Worm (Caenorhabditis elegans) whole organism, L2 larva: ENCODE data around the gene ZK1320.5.

ENCODE experiments used
- C34F6.9 ChIP-seq: fragments of 150-350 bp; optimal IDR thresholded peaks from 2 replicates; lab custom pipeline; 2014; ENCODE audit warnings: missing biosample characterization, missing genetic modification characterization
- R02D3.7 ChIP-seq: fragments of 150-350 bp; optimal IDR thresholded peaks from 2 replicates; lab custom pipeline; 2014; ENCODE audit warnings: missing biosample characterization, missing genetic modification characterization
- ZK546.5 ChIP-seq: sonication (generic microtip); optimal IDR thresholded peaks from 2 replicates; lab custom pipeline; 2017; ENCODE audit warnings: missing biosample characterization, missing genetic modification characterization
- alr-1 ChIP-seq: fragments of 150-350 bp; optimal IDR thresholded peaks from 2 replicates; lab custom pipeline; 2014; ENCODE audit warnings: missing biosample characterization, missing genetic modification characterization
- aly-2 ChIP-seq: fragments of 150-350 bp; optimal IDR thresholded peaks from 2 replicates; lab custom pipeline; 2014; ENCODE audit warnings: missing biosample characterization, missing genetic modification characterization
- elt-1 ChIP-seq: fragments of 150-350 bp; optimal IDR thresholded peaks from 2 replicates; lab custom pipeline; 2014; ENCODE audit warnings: missing biosample characterization, missing genetic modification characterization
- gmeb-1 ChIP-seq: fragments of 150-350 bp; optimal IDR thresholded peaks from 2 replicates; lab custom pipeline; 2014; ENCODE audit warnings: missing biosample characterization, missing genetic modification characterization
- mbf-1 ChIP-seq: sonication (generic microtip); optimal IDR thresholded peaks from 2 replicates; lab custom pipeline; 2017; ENCODE audit warnings: missing biosample characterization, missing genetic modification characterization
- mdl-1 ChIP-seq, 2 experiments: fragments of 150-350 bp in 1 of 2; sonication (generic microtip) in 1 of 2; optimal IDR thresholded peaks; 2 replicates each; lab custom pipeline; 2017; ENCODE audit warnings: missing biosample characterization in 2 of 2, missing genetic modification characterization in 2 of 2
- nhr-11 ChIP-seq: fragments of 150-350 bp; optimal IDR thresholded peaks from 2 replicates; lab custom pipeline; 2014; ENCODE audit warnings: missing biosample characterization, missing genetic modification characterization
- nhr-23 ChIP-seq: fragments of 150-350 bp; optimal IDR thresholded peaks from 2 replicates; lab custom pipeline; 2014; ENCODE audit warnings: missing biosample characterization, missing genetic modification reagents, missing genetic modification characterization
- nhr-77 ChIP-seq: fragments of 150-350 bp; optimal IDR thresholded peaks from 2 replicates; lab custom pipeline; 2014; ENCODE audit warnings: missing biosample characterization, missing genetic modification characterization
- ztf-11 ChIP-seq: sonication (generic microtip); optimal IDR thresholded peaks from 2 replicates; lab custom pipeline; 2017; ENCODE audit warnings: missing biosample characterization, missing genetic modification characterization

DNA sequence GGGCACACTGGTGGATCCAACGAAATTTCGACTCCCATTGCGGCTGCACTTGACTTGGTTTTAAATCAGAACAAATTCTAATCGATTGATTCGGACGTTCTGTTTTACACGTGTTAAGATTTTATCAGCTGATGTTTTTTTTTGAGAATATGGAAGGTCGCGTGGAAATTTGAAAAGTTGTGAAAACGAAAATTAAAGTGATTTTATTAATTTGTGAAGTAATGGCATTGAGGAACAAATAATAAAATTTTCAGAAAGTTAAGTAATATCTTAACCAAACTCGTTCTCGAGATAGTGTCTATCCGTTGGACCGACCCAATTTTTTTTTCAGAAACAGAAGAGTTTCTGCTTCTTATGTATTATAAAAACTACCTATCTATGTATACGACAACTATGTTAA lies 13.8 kb downstream of the ZK1320.5 start, which contains the start of gene ZK1307.4:
- TF ChIP-seq elt-1 (tag; lab: Kevin White, UChicago) (no peak), aly-2 (no peak), mdl-1 (tag; optimal IDR thresholded peaks at IDR 0.05; lab: Kevin White, UChicago) (no peak), ztf-11 (tag; lab: Kevin White, UChicago) (no peak), nhr-23 (no peak), C34F6.9 (no peak), R02D3.7 (tag; lab: Kevin White, UChicago) (no peak), nhr-77 (tag; lab: Kevin White, UChicago) (no peak), gmeb-1 (tag; lab: Kevin White, UChicago) (no peak), mbf-1 (no peak), ZK546.5 (no peak), alr-1 (tag; lab: Kevin White, UChicago) (no peak), nhr-11 (tag; lab: Kevin White, UChicago) (no peak)
